Fruit fly (Drosophila melanogaster): ENCODE results near the gene Ncoa6.

The Ncoa6 gene

dm6 chr2L:5296672-5297288 is 29.7 kb downstream of the Ncoa6 start (continued):
- TF ChIP-seq MESR4 (GFP tag; optimal IDR thresholded peaks at IDR 0.05) (no peak), aop (GFP tag; IDR thresholded peaks at IDR 0.05) (no peak), Vsx1 (GFP tag; optimal IDR thresholded peaks at IDR 0.05) (no peak), unc-4 (GFP tag; IDR thresholded peaks at IDR 0.05; ENCODE audit: partially characterized antibody) (no peak), disco-r (GFP tag; optimal IDR thresholded peaks at IDR 0.05) (no peak), twi (tag; optimal IDR thresholded peaks at IDR 0.05) (no peak), lola (GFP tag; optimal IDR thresholded peaks at IDR 0.05) (peak in 1 of 3 experiments; percentile 61), CG12769 (tag; optimal IDR thresholded peaks at IDR 0.05) (no peak), hkb (optimal IDR thresholded peaks at IDR 0.05) (no peak), hkb (GFP tag; IDR thresholded peaks at IDR 0.05) (no peak), CG42726 (GFP tag; IDR thresholded peaks at IDR 0.05; ENCODE audit: partially characterized antibody) (0 out of 2 replicates have a peak, but pooled peaks have one; percentile 39), CG6791 (GFP tag; IDR thresholded peaks at IDR 0.05; ENCODE audit: partially characterized antibody) (no peak), CG6689 (GFP tag; IDR thresholded peaks at IDR 0.05) (no peak), Fer1 (GFP tag; optimal IDR thresholded peaks at IDR 0.05) (no peak), wor (GFP tag; IDR thresholded peaks at IDR 0.05) (no peak), Oli (tag; optimal IDR thresholded peaks at IDR 0.05) (peak; percentile 52), br (optimal IDR thresholded peaks at IDR 0.05) (no peak), bsh (GFP tag; optimal IDR thresholded peaks at IDR 0.05) (peak; percentile 76 to 87), scrt (GFP tag; optimal IDR thresholded peaks at IDR 0.05) (no peak), CG15479 (GFP tag; optimal IDR thresholded peaks at IDR 0.05) (no peak), CG1602 (GFP tag; optimal IDR thresholded peaks at IDR 0.05) (peak; percentile 8), CG2889 (GFP tag; IDR thresholded peaks at IDR 0.05) (no peak), zen2 (GFP tag; IDR thresholded peaks at IDR 0.05; ENCODE audit: partially characterized antibody) (no peak; the same call in 2 of the 3 replicates), lov (optimal IDR thresholded peaks at IDR 0.05) (no peak), lov (GFP tag; IDR thresholded peaks at IDR 0.05) (no peak), insv (GFP tag; optimal IDR thresholded peaks at IDR 0.05) (no peak), CG10274 (GFP tag; optimal IDR thresholded peaks at IDR 0.05) (no peak), CG1792 (GFP tag; optimal IDR thresholded peaks at IDR 0.05) (no peak), gsb (GFP tag; IDR thresholded peaks at IDR 0.05) (no peak), HmgZ (tag; optimal IDR thresholded peaks at IDR 0.05) (no peak), Aef1 (GFP tag; IDR thresholded peaks at IDR 0.05) (no peak), so (GFP tag; IDR thresholded peaks at IDR 0.05) (no peak), CG1024 (GFP tag; IDR thresholded peaks at IDR 0.05) (no peak), Lhr (GFP tag; optimal IDR thresholded peaks at IDR 0.05) (peak; percentile 13), NK7.1 (GFP tag; optimal IDR thresholded peaks at IDR 0.05) (no peak), CG16813 (GFP tag; IDR thresholded peaks at IDR 0.05; ENCODE audit: partially characterized antibody) (no peak), CG13775 (GFP tag; optimal IDR thresholded peaks at IDR 0.05) (no peak), Asciz (GFP tag; optimal IDR thresholded peaks at IDR 0.05) (peak; percentile 22), dmrt99B (tag; optimal IDR thresholded peaks at IDR 0.05) (no peak), CG12659 (GFP tag; optimal IDR thresholded peaks at IDR 0.05) (no peak), grau (tag; optimal IDR thresholded peaks at IDR 0.05) (peak; percentile 21), crp (GFP tag; optimal IDR thresholded peaks at IDR 0.05) (no peak), CG11723 (GFP tag; optimal IDR thresholded peaks at IDR 0.05) (no peak), Sin3A (optimal IDR thresholded peaks at IDR 0.05) (no peak), CG12942 (GFP tag; optimal IDR thresholded peaks at IDR 0.05) (no peak), corto (GFP tag; optimal IDR thresholded peaks at IDR 0.05) (no peak), trh (GFP tag; optimal IDR thresholded peaks at IDR 0.05) (no peak), Atf-2 (GFP tag; optimal IDR thresholded peaks at IDR 0.05) (no peak), lmd (GFP tag; IDR thresholded peaks at IDR 0.05) (no peak), CG7372 (GFP tag; IDR thresholded peaks at IDR 0.05) (no peak), Drgx (GFP tag; IDR thresholded peaks at IDR 0.05) (no peak)

Data from whole organism, embryonic.